Worm (Caenorhabditis elegans): ENCODE data around the gene Y50E8A.11.

Gene Y50E8A.11

DNA sequence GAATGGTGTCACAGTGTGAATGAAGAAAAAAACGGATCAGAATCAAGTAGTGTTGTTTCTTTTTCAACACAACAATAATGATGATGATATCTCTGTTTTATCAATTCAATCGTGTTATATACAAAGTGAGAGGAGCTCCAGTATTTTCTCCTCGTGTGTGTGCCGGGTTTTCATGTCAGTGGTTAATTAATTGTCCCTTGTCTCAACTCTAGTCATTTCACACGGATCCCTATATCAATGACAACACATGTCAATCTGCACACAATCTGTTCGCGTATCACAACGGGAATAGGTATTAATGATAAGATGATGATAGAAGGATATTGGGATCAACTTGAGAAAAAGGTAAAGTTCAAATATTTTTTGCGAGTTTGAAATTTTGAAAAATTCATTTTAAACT is 19.2 kb downstream of the Y50E8A.11 start:
- TF ChIP-seq ztf-6 (GFP tag; IDR thresholded peaks at IDR 0.05) (no peak), lsl-1 (GFP tag; optimal IDR thresholded peaks at IDR 0.05) (no peak), nfyb-1 (GFP tag; IDR thresholded peaks at IDR 0.05) (no peak), sdz-38 (tag; optimal IDR thresholded peaks at IDR 0.05) (no peak), ztf-26 (tag; optimal IDR thresholded peaks at IDR 0.05) (no peak), B0019.2 (GFP tag; conservative IDR thresholded peaks at IDR 0.05) (no peak)

DNA sequence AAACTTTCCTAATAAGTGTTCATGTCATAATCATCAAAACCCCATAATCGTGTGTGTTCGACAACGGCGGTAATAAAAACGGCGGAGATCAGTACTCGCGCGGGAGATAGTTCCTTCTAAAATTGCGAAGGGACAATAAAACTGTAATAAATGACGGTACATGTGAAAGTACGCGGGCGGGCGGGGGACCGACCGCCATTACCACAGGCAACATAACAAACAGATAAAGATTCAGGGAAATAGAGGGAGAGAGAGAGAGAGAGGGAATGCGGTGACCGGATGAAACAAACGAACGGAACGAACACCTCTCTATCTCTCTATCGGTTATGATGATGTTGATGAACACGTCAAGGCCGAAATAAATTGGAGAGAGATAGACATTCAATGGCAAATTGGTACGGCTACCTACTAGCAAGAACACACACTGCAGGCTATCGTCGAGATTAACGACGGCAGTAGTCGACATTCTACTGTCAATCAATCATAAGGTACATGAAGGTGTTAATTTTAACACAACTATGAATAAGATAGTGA is 25.0 kb downstream of the Y50E8A.11 start:
- TF ChIP-seq sptf-2 (GFP tag; optimal IDR thresholded peaks at IDR 0.05) = no peak
- TF ChIP-seq Y79H2A.3 (GFP tag; conservative IDR thresholded peaks at IDR 0.05) = no peak
- TF ChIP-seq rpc-1 (optimal IDR thresholded peaks at IDR 0.05) = no peak
- no peak for TF ChIP-seq rpc-1 (tag; optimal IDR thresholded peaks at IDR 0.05)
- no peak for TF ChIP-seq ztf-28 (GFP tag; IDR thresholded peaks at IDR 0.05)
- no peak for TF ChIP-seq efl-1 (GFP tag; optimal IDR thresholded peaks at IDR 0.05)
- no peak for TF ChIP-seq ztf-3 (GFP tag; optimal IDR thresholded peaks at IDR 0.05)
- TF ChIP-seq gei-17 (GFP tag; optimal IDR thresholded peaks at IDR 0.05) = no peak

ce11 chrV:14813566-14813965 is 32.3 kb downstream of the Y50E8A.11 start:
- TF ChIP-seq him-1 (tag; optimal IDR thresholded peaks at IDR 0.05) (no peak), hmg-20 (GFP tag; IDR thresholded peaks at IDR 0.05) (no peak), C06A6.2 (GFP tag; conservative IDR thresholded peaks at IDR 0.05) (no peak), tlf-1 (GFP tag; optimal IDR thresholded peaks at IDR 0.05) (no peak), ccch-3 (GFP tag; optimal IDR thresholded peaks at IDR 0.05) (no peak), F49E8.2 (tag; optimal IDR thresholded peaks at IDR 0.05; ENCODE audit: insufficient read depth) (no peak), madf-6 (GFP tag; IDR thresholded peaks at IDR 0.05) (no peak), bed-1 (GFP tag; IDR thresholded peaks at IDR 0.05) (no peak), mcd-1 (GFP tag; IDR thresholded peaks at IDR 0.05) (no peak), pha-4 (tag; optimal IDR thresholded peaks at IDR 0.05) (no peak), tbp1 (GFP tag; optimal IDR thresholded peaks at IDR 0.05) (no peak), unc-130 (GFP tag; optimal IDR thresholded peaks at IDR 0.05) (no peak), rec-8 (tag; optimal IDR thresholded peaks at IDR 0.05) (no peak), B0261.1 (tag; optimal IDR thresholded peaks at IDR 0.05) (no peak), F23B12.7 (tag; optimal IDR thresholded peaks at IDR 0.05; ENCODE audit: insufficient read depth) (no peak), lir-1 (GFP tag; conservative IDR thresholded peaks at IDR 0.05) (no peak)

DNA sequence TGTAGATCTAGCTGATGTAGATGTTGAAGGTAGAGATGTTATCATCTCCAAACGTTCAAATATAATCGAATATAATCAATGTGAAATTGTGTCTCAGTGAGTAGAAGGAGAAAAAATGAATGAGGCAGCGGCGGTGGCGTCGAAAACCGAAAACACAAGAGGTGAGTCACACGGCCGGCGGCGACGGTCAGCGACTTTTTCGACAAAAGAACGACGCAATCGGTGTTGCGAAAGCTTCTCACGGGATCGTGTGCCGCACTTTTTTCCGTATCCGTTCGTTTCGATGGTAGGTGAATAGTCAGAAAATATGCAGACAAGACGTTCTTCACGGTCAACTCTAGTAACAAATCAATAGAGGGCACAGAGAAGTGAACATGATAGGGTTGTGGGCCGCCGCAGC is 34.3 kb downstream of the Y50E8A.11 start, which contains the start of gene rin-1:
Gene rin-1 (minus strand): TSS at position 101 of the 400 bp plus-strand sequence.
- TF ChIP-seq Y67H2A.10 (GFP tag; conservative IDR thresholded peaks at IDR 0.05) (no peak), sptf-2 (GFP tag; optimal IDR thresholded peaks at IDR 0.05) (no peak), mel-28 (tag; optimal IDR thresholded peaks at IDR 0.05; ENCODE audit: borderline replicate concordance) (no peak), snpc-4 (GFP tag; optimal IDR thresholded peaks at IDR 0.05) (no peak), snpc-4 (tag; optimal IDR thresholded peaks at IDR 0.05) (no peak)

- TF ChIP-seq C06A6.2 (GFP tag; conservative IDR thresholded peaks at IDR 0.05) (no peak), ztf-18 (tag; optimal IDR thresholded peaks at IDR 0.05) (no peak), lag-1 (GFP tag; IDR thresholded peaks at IDR 0.05) (no peak), egl-44 (GFP tag; IDR thresholded peaks at IDR 0.05) (no peak), F57A8.1 (GFP tag; optimal IDR thresholded peaks at IDR 0.05) (no peak), lin-26 (GFP tag; IDR thresholded peaks at IDR 0.05) (no peak), Y79H2A.3 (GFP tag; conservative IDR thresholded peaks at IDR 0.05) (no peak), F49E8.2 (tag; optimal IDR thresholded peaks at IDR 0.05; ENCODE audit: insufficient read depth) (no peak), hrde-1 (tag; optimal IDR thresholded peaks at IDR 0.05; ENCODE audit: borderline replicate concordance) (no peak), K12H6.12 (tag; optimal IDR thresholded peaks at IDR 0.05) (no peak), hmg-1.2 (GFP tag; IDR thresholded peaks at IDR 0.05) (no peak), Y95B8A.8 (GFP tag; IDR thresholded peaks at IDR 0.05) (no peak), attf-6 (GFP tag; IDR thresholded peaks at IDR 0.05) (no peak)
These were observed 39.1 kb downstream of the Y50E8A.11 start for ce11 chrV:14820314-14820713.
